Worm (Caenorhabditis elegans) whole organism, mixed stage, embryonic: ENCODE results near the gene let-754.

Experiments
- ceh-43 ChIP-seq: fragments of 200-800 bp; sonication (Bioruptor generic); optimal IDR thresholded peaks from 2 replicates; lab custom pipeline; 2018; ENCODE audit warnings: mild to moderate bottlenecking, missing genetic modification characterization, moderate library complexity, missing compliant biosample characterization
- ces-1 ChIP-seq: fragments of 150-350 bp; optimal IDR thresholded peaks from 2 replicates; lab custom pipeline; 2014; ENCODE audit warnings: missing biosample characterization, missing genetic modification reagents, missing genetic modification characterization
- nhr-28 ChIP-seq: fragments of 150-350 bp; optimal IDR thresholded peaks from 2 replicates; lab custom pipeline; 2014; ENCODE audit warnings: missing biosample characterization, missing genetic modification characterization
- tbx-8 ChIP-seq: fragments of 200-800 bp; sonication (Bioruptor generic); optimal IDR thresholded peaks from 2 replicates; lab custom pipeline; 2018; ENCODE audit warnings: mild to moderate bottlenecking, missing genetic modification characterization, moderate library complexity, missing compliant biosample characterization

ce11 chrIII:7950447-7950846, 2.7 kb downstream of the let-754 start:
- TF ChIP-seq ceh-43 (GFP tag; lab: Kevin White, UChicago): no peak
- TF ChIP-seq tbx-8 (GFP tag; lab: Kevin White, UChicago): no peak
- no peak for TF ChIP-seq nhr-28 (tag; lab: Kevin White, UChicago)
- no peak for TF ChIP-seq ces-1
